Worm (Caenorhabditis elegans): ENCODE data around the gene K01F9.2.

K01F9.2 gene

DNA sequence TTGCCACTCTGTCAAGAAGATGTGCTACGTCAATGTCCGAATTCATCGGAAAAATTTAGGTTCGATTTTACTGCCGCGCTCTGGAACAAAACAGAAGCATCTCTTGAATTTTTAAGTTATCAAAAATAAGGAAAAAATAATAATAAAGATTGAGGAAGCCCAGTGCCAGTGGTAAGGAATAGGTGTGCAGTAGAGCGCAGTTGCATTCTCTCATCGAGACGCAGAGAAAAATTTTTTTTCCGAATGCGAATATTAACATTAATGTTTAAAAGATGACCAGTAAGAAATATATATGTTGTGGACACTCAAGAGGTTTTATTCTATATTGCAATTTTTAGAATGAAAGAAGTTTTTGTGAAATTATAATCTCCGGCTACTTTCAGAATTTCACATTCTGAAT, 29.2 kb downstream of the K01F9.2 start:
- peak; percentile 38 for TF ChIP-seq ztf-18 (tag; optimal IDR thresholded peaks at IDR 0.05)
- no peak for TF ChIP-seq B0336.3 (GFP tag; IDR thresholded peaks at IDR 0.05)
- TF ChIP-seq B0019.2 (GFP tag; conservative IDR thresholded peaks at IDR 0.05), result no peak
- peak; percentile 37 for TF ChIP-seq attf-5 (GFP tag; optimal IDR thresholded peaks at IDR 0.05)
- TF ChIP-seq ZK185.1 (tag; optimal IDR thresholded peaks at IDR 0.05; ENCODE audit: poor library complexity, severe bottlenecking), result no peak
- TF ChIP-seq snpc-4 (GFP tag; optimal IDR thresholded peaks at IDR 0.05), result no peak
- TF ChIP-seq snpc-4 (tag; optimal IDR thresholded peaks at IDR 0.05), result peak in 1 of 4 experiments; percentile 27
- TF ChIP-seq madf-6 (GFP tag; IDR thresholded peaks at IDR 0.05), result peak; percentile 30; the same call in 1 of the 2 replicates
- no peak for TF ChIP-seq pbrm-1 (GFP tag; IDR thresholded peaks at IDR 0.05)
- peak; percentile 30; the same call in 1 of the 2 replicates for TF ChIP-seq hmg-1.2 (GFP tag; IDR thresholded peaks at IDR 0.05)
- no peak for TF ChIP-seq nfya-2 (GFP tag; IDR thresholded peaks at IDR 0.05)
- TF ChIP-seq mcd-1 (GFP tag; IDR thresholded peaks at IDR 0.05), result peak; percentile 89
- no peak for TF ChIP-seq snpc-1.1 (tag; optimal IDR thresholded peaks at IDR 0.05; ENCODE audit: insufficient read depth)
- TF ChIP-seq egrh-3 (GFP tag; IDR thresholded peaks at IDR 0.05), result no peak

ce11 chrIII:8845114-8845513, 31.8 kb downstream of the K01F9.2 start, which contains the start of gene F44E2.6:
Gene F44E2.6 (minus strand): TSS chrIII:8845214.
- TF ChIP-seq attf-5 (GFP tag; optimal IDR thresholded peaks at IDR 0.05), result no peak
- TF ChIP-seq F37B4.10 (GFP tag; IDR thresholded peaks at IDR 0.05), result no peak
- TF ChIP-seq sptf-2 (GFP tag; optimal IDR thresholded peaks at IDR 0.05), result no peak
- no peak for TF ChIP-seq hsf-1 (GFP tag; IDR thresholded peaks at IDR 0.05)
- no peak for TF ChIP-seq nhr-90 (tag; optimal IDR thresholded peaks at IDR 0.05)
- TF ChIP-seq lin-26 (GFP tag; IDR thresholded peaks at IDR 0.05), result no peak
- no peak for TF ChIP-seq cebp-1 (GFP tag; IDR thresholded peaks at IDR 0.05)
- TF ChIP-seq cebp-1 (tag; optimal IDR thresholded peaks at IDR 0.05), result no peak

- TF ChIP-seq attf-5 (GFP tag; optimal IDR thresholded peaks at IDR 0.05) (no peak), snpc-1.1 (tag; optimal IDR thresholded peaks at IDR 0.05; ENCODE audit: insufficient read depth) (no peak), hmg-20 (GFP tag; IDR thresholded peaks at IDR 0.05) (no peak), nfya-1 (tag; optimal IDR thresholded peaks at IDR 0.05; ENCODE audit: borderline replicate concordance, insufficient read depth) (no peak)
Measured at ce11 chrIII:8844137-8844536, 32.8 kb downstream of the K01F9.2 start.

- no peak for TF ChIP-seq ztf-6 (GFP tag; IDR thresholded peaks at IDR 0.05)
- TF ChIP-seq tbp1 (GFP tag; optimal IDR thresholded peaks at IDR 0.05), result no peak
- TF ChIP-seq ets-4 (GFP tag; optimal IDR thresholded peaks at IDR 0.05), result no peak
- no peak for TF ChIP-seq ztf-22 (GFP tag; optimal IDR thresholded peaks at IDR 0.05)
- TF ChIP-seq lir-1 (GFP tag; conservative IDR thresholded peaks at IDR 0.05), result no peak
- no peak for TF ChIP-seq egl-44 (GFP tag; IDR thresholded peaks at IDR 0.05)
- TF ChIP-seq efl-1 (GFP tag; optimal IDR thresholded peaks at IDR 0.05), result no peak
- TF ChIP-seq hlh-26 (GFP tag; conservative IDR thresholded peaks at IDR 0.05), result no peak
- no peak for TF ChIP-seq F49E8.2 (tag; optimal IDR thresholded peaks at IDR 0.05; ENCODE audit: insufficient read depth)
- no peak for TF ChIP-seq lin-40 (tag; optimal IDR thresholded peaks at IDR 0.05)
- no peak for TF ChIP-seq Y56A3A.18 (GFP tag; IDR thresholded peaks at IDR 0.05)
- no peak for TF ChIP-seq rec-8 (tag; optimal IDR thresholded peaks at IDR 0.05)
- no peak for TF ChIP-seq snpc-1.1 (tag; optimal IDR thresholded peaks at IDR 0.05; ENCODE audit: insufficient read depth)
- no peak for TF ChIP-seq Y95B8A.8 (GFP tag; IDR thresholded peaks at IDR 0.05)
- TF ChIP-seq sptf-2 (GFP tag; optimal IDR thresholded peaks at IDR 0.05), result no peak
- no peak for TF ChIP-seq F55B11.4 (tag; optimal IDR thresholded peaks at IDR 0.05; ENCODE audit: borderline replicate concordance, insufficient read depth)
- no peak for TF ChIP-seq unc-62 (GFP tag; optimal IDR thresholded peaks at IDR 0.05)
- no peak for TF ChIP-seq ztf-28 (GFP tag; IDR thresholded peaks at IDR 0.05)
- TF ChIP-seq ama-1 (optimal IDR thresholded peaks at IDR 0.05), result no peak
- TF ChIP-seq ama-1 (GFP tag; optimal IDR thresholded peaks at IDR 0.05), result no peak
- no peak for TF ChIP-seq ztf-26 (tag; optimal IDR thresholded peaks at IDR 0.05)
Measured at ce11 chrIII:8839813-8840212, 37.1 kb downstream of the K01F9.2 start.

All from whole organism, young adult.